Fruit fly (Drosophila melanogaster) whole organism, prepupa: Measurements from ENCODE around the gene sea.

Source experiments
- CG10669 ChIP-seq: fragments of 200-800 bp; sonication (Bioruptor generic); optimal IDR thresholded peaks from 3 replicates; lab custom pipeline; 2018; ENCODE audit warnings: missing biosample characterization, mild to moderate bottlenecking, missing genetic modification characterization, moderate library complexity
- CG16779 ChIP-seq: fragments of 200-800 bp; sonication (Bioruptor generic); optimal IDR thresholded peaks from 3 replicates; lab custom pipeline; 2017; ENCODE audit warnings: missing biosample characterization, mild to moderate bottlenecking, missing genetic modification characterization
- CG6854 ChIP-seq: fragments of 200-800 bp; sonication (Bioruptor generic); optimal IDR thresholded peaks from 2 replicates; lab custom pipeline; 2017; ENCODE audit warnings: missing biosample characterization, mild to moderate bottlenecking, missing genetic modification characterization
- CG8119 ChIP-seq: fragments of 200-800 bp; sonication (Bioruptor generic); IDR thresholded peaks from 3 replicates; pipeline ENCODE4 v1.3.6; 2022; ENCODE audit warnings: missing biosample characterization, missing genetic modification characterization
- CG8319 ChIP-seq: fragments of 200-800 bp; sonication (Bioruptor generic); optimal IDR thresholded peaks from 3 replicates; lab custom pipeline; 2016; ENCODE audit warnings: missing biosample characterization, missing genetic modification characterization
- Eip93F ChIP-seq: fragments of 200-800 bp; sonication (Bioruptor generic); optimal IDR thresholded peaks from 2 replicates; lab custom pipeline; 2016; ENCODE audit warnings: missing biosample characterization, mild to moderate bottlenecking, missing genetic modification characterization
- Sox102F ChIP-seq: fragments of 200-800 bp; sonication (Bioruptor generic); optimal IDR thresholded peaks from 2 replicates; lab custom pipeline; 2016; ENCODE audit warnings: missing biosample characterization, mild to moderate bottlenecking, missing genetic modification characterization
- cyc ChIP-seq: fragments of 200-800 bp; sonication (Bioruptor generic); optimal IDR thresholded peaks from 3 replicates; lab custom pipeline; 2016; ENCODE audit warnings: missing biosample characterization, missing genetic modification characterization
- eg ChIP-seq: fragments of 200-800 bp; sonication (Bioruptor generic); IDR thresholded peaks from 3 replicates; pipeline ENCODE4 v1.3.6; 2022; ENCODE audit warnings: missing biosample characterization, missing genetic modification characterization
- lz ChIP-seq: fragments of 200-800 bp; sonication (Bioruptor generic); optimal IDR thresholded peaks from 3 replicates; lab custom pipeline; 2016; ENCODE audit warnings: missing biosample characterization, missing genetic modification characterization

- no peak for TF ChIP-seq CG10669 (GFP tag; lab: Kevin White, UChicago)
- no peak for TF ChIP-seq CG8319 (GFP tag; lab: Kevin White, UChicago)
- no peak for TF ChIP-seq CG16779
- TF ChIP-seq cyc (GFP tag; lab: Kevin White, UChicago), result no peak
- no peak for TF ChIP-seq Sox102F (GFP tag; lab: Kevin White, UChicago)
- TF ChIP-seq CG6854 (GFP tag; lab: Kevin White, UChicago), result no peak
- no peak for TF ChIP-seq lz
- no peak for TF ChIP-seq Eip93F (GFP tag; lab: Kevin White, UChicago)
- TF ChIP-seq eg (GFP tag; lab: Robert Waterston, UW), result no peak
- no peak for TF ChIP-seq CG8119 (GFP tag; lab: Robert Waterston, UW)
Measured at dm6 chr3R:11571408-11571807, 4.6 kb upstream of the sea start.
